Worm (Caenorhabditis elegans): ENCODE results near the gene C35D6.3.

C35D6.3 gene

DNA sequence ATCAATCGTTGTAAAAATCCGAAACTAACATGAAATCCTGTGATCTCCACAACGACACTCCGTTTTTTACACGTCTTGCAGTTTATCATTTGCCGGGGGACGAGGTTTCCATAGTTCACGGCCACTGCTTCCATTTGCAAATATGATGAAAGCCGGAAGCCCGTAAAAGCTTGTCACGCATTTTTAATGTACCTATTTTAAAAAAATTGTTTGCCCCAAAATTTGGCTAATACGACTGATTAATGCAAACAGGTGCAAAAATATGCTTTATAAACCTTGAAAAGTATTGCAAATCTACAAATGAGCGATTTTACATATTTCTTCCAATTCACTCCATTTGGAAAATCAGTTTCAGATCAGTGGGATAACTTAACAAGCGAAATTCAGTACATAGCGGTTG, 25.7 kb upstream of the C35D6.3 start, which contains the start of gene srz-61:
Gene srz-61, plus strand, starts transcription at position 301 of the 400 bp plus-strand sequence.
- TF ChIP-seq lsy-2 (tag; optimal IDR thresholded peaks at IDR 0.05): no peak
- no peak for TF ChIP-seq fos-1 (tag; optimal IDR thresholded peaks at IDR 0.05)

ce11 chrIV:16323373-16323772, 23.2 kb upstream of the C35D6.3 start, which contains the start of gene srz-104:
TSS of gene srz-104 (plus strand) at chrIV:16323673.
- TF ChIP-seq set-16 (GFP tag; IDR thresholded peaks at IDR 0.05) (no peak), lir-3 (tag; optimal IDR thresholded peaks at IDR 0.05) (no peak), lsy-2 (tag; optimal IDR thresholded peaks at IDR 0.05) (no peak), ceh-62 (tag; optimal IDR thresholded peaks at IDR 0.05) (no peak), rbr-2 (tag; optimal IDR thresholded peaks at IDR 0.05) (no peak), vab-7 (GFP tag; IDR thresholded peaks at IDR 0.05) (no peak), ctbp-1 (GFP tag; IDR thresholded peaks at IDR 0.05) (no peak), unc-130 (GFP tag; optimal IDR thresholded peaks at IDR 0.05) (no peak), lin-39 (tag; optimal IDR thresholded peaks at IDR 0.05) (no peak), jun-1 (tag; optimal IDR thresholded peaks at IDR 0.05) (no peak), dmd-9 (GFP tag; IDR thresholded peaks at IDR 0.05) (no peak)

ce11 chrIV:16324589-16324988, 22.0 kb upstream of the C35D6.3 start, which contains the start of gene srz-105:
TSS of gene srz-105 (plus strand) at chrIV:16324889.
- no peak for TF ChIP-seq unc-130 (GFP tag; optimal IDR thresholded peaks at IDR 0.05)
- no peak for TF ChIP-seq dmd-9 (GFP tag; IDR thresholded peaks at IDR 0.05)
- no peak for TF ChIP-seq mes-2 (tag; optimal IDR thresholded peaks at IDR 0.05; ENCODE audit: poor library complexity, severe bottlenecking)
- TF ChIP-seq aly-2 (tag; optimal IDR thresholded peaks at IDR 0.05): no peak
- no peak for TF ChIP-seq ZK337.2 (GFP tag; IDR thresholded peaks at IDR 0.05)
- no peak for TF ChIP-seq gei-8 (GFP tag; optimal IDR thresholded peaks at IDR 0.05)
- no peak for TF ChIP-seq lsy-2 (tag; optimal IDR thresholded peaks at IDR 0.05)
- TF ChIP-seq mep-1 (tag; optimal IDR thresholded peaks at IDR 0.05): no peak
- TF ChIP-seq ceh-32 (tag; optimal IDR thresholded peaks at IDR 0.05; ENCODE audit: poor library complexity): no peak

DNA sequence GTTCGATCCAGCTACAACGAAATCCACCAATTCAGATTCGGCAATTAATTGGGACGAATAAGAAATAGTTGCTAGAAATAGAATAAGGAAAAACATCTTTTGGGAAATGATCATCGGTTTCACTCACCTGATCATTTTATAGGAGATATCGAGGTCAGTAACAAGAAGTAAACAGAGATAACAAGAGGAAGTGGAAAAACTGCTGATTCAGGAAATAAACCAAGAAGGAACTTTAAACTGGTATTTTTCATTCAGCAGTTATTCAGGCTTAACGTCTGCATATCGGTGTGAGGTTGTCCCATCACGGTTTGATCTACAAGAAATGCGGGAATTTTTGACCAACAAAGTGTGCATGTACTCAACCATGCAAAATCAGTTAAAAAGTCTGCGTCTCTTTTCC, 18.1 kb upstream of the C35D6.3 start, which contains the start of gene K03D3.2:
Gene K03D3.2, minus strand, starts transcription at position 101 of the 400 bp plus-strand sequence.
- TF ChIP-seq daf-12 (tag; optimal IDR thresholded peaks at IDR 0.05): no peak
- TF ChIP-seq skn-1 (tag; optimal IDR thresholded peaks at IDR 0.05): no peak
- TF ChIP-seq T20F7.1 (GFP tag; optimal IDR thresholded peaks at IDR 0.05): no peak
- no peak for TF ChIP-seq lin-1 (GFP tag; IDR thresholded peaks at IDR 0.05)
- no peak for TF ChIP-seq ztf-11 (tag; optimal IDR thresholded peaks at IDR 0.05)
- TF ChIP-seq zfp-2 (tag; optimal IDR thresholded peaks at IDR 0.05): no peak
- no peak for TF ChIP-seq madf-9 (GFP tag; conservative IDR thresholded peaks at IDR 0.05)
- no peak for TF ChIP-seq duxl-1 (tag; optimal IDR thresholded peaks at IDR 0.05; ENCODE audit: poor library complexity)
- no peak for TF ChIP-seq daf-8 (GFP tag; IDR thresholded peaks at IDR 0.05)
- TF ChIP-seq ceh-32 (tag; optimal IDR thresholded peaks at IDR 0.05; ENCODE audit: poor library complexity): no peak

DNA sequence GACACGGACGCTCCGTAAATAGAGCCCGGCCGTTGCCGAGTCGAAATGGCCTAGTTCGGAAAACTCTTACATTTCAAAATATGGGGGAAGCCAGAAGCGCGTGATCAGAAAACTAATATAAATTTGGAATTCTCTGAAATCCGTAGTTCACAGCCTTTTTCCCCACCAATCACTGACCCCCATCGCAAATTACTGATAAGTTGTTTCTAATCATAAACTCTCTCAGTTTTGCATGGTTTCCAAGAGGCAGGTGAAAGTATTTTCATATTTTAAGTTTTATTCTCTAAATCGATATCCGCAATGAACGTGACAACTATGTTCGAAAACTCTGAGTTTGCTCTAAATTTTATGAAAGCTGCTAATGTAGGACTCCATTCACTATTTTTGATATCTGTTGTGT, 17.5 kb upstream of the C35D6.3 start, which contains the start of gene srz-74:
Gene srz-74, plus strand, starts transcription at position 301 of the 400 bp plus-strand sequence.
- peak in 1 of 2 experiments; percentile 16 for TF ChIP-seq unc-62 (GFP tag; optimal IDR thresholded peaks at IDR 0.05 in 1 of 2)
- TF ChIP-seq unc-62 (tag; optimal IDR thresholded peaks at IDR 0.05): no peak
- no peak for TF ChIP-seq ceh-62 (tag; optimal IDR thresholded peaks at IDR 0.05)
- TF ChIP-seq lim-7 (GFP tag; IDR thresholded peaks at IDR 0.05): no peak
- TF ChIP-seq nhr-10 (tag; optimal IDR thresholded peaks at IDR 0.05): no peak
- no peak for TF ChIP-seq saeg-2 (GFP tag; IDR thresholded peaks at IDR 0.05)
- no peak for TF ChIP-seq ceh-32 (tag; optimal IDR thresholded peaks at IDR 0.05; ENCODE audit: poor library complexity)
- TF ChIP-seq zfp-3 (GFP tag; conservative IDR thresholded peaks at IDR 0.05): no peak

All from whole organism, L4 larva.